Worm (Caenorhabditis elegans): Measurements from ENCODE around the gene acl-3.

Gene acl-3

ce11 chrIV:11603265-11603840 lies 48.5 kb downstream of the acl-3 start:
- TF ChIP-seq nhr-11 (tag; optimal IDR thresholded peaks at IDR 0.05): no peak
- no peak for TF ChIP-seq nhr-76 (tag; optimal IDR thresholded peaks at IDR 0.05)
- no peak for TF ChIP-seq ceh-9 (tag; optimal IDR thresholded peaks at IDR 0.05)
- no peak for TF ChIP-seq egl-27 (tag; optimal IDR thresholded peaks at IDR 0.05)
- no peak for TF ChIP-seq nhr-23 (tag; optimal IDR thresholded peaks at IDR 0.05)
- no peak for TF ChIP-seq ama-1 (optimal IDR thresholded peaks at IDR 0.05)
- TF ChIP-seq sea-2 (GFP tag; optimal IDR thresholded peaks at IDR 0.05): no peak

- TF ChIP-seq R02D3.7 (tag; optimal IDR thresholded peaks at IDR 0.05): no peak
- no peak for TF ChIP-seq pha-4 (tag; optimal IDR thresholded peaks at IDR 0.05)
- no peak for TF ChIP-seq jun-1 (tag; optimal IDR thresholded peaks at IDR 0.05)
- no peak for TF ChIP-seq elt-1 (tag; optimal IDR thresholded peaks at IDR 0.05)
- TF ChIP-seq lsy-12 (tag; optimal IDR thresholded peaks at IDR 0.05): no peak
- TF ChIP-seq ceh-82 (tag; optimal IDR thresholded peaks at IDR 0.05): no peak
- no peak for TF ChIP-seq nhr-76 (tag; optimal IDR thresholded peaks at IDR 0.05)
- TF ChIP-seq unc-62 (GFP tag; optimal IDR thresholded peaks at IDR 0.05): no peak
- TF ChIP-seq hmg-11 (tag; optimal IDR thresholded peaks at IDR 0.05): no peak
- no peak for TF ChIP-seq fos-1 (tag; optimal IDR thresholded peaks at IDR 0.05)
- no peak for TF ChIP-seq nfya-1 (tag; optimal IDR thresholded peaks at IDR 0.05; ENCODE audit: insufficient read depth)
These were observed 49.2 kb downstream of the acl-3 start, which contains the start of gene rps-11 for ce11 chrIV:11602498-11603068. Gene rps-11 (plus strand): TSS chrIV:11602641.

ce11 chrIV:11601721-11602405 lies 50.0 kb downstream of the acl-3 start:
- TF ChIP-seq fos-1 (tag; optimal IDR thresholded peaks at IDR 0.05): no peak
- no peak for TF ChIP-seq nhr-76 (tag; optimal IDR thresholded peaks at IDR 0.05)
- TF ChIP-seq eor-1 (tag; optimal IDR thresholded peaks at IDR 0.05): no peak
- TF ChIP-seq lin-15B (tag; optimal IDR thresholded peaks at IDR 0.05): peak; percentile 75
- no peak for TF ChIP-seq elt-3 (tag; optimal IDR thresholded peaks at IDR 0.05)
- no peak for TF ChIP-seq sea-2 (GFP tag; optimal IDR thresholded peaks at IDR 0.05)
- TF ChIP-seq nhr-12 (tag; optimal IDR thresholded peaks at IDR 0.05): no peak
- no peak for TF ChIP-seq unc-62 (GFP tag; optimal IDR thresholded peaks at IDR 0.05)
- TF ChIP-seq tbx-2 (tag; optimal IDR thresholded peaks at IDR 0.05): no peak
- TF ChIP-seq egl-5 (tag; optimal IDR thresholded peaks at IDR 0.05): no peak
- no peak for TF ChIP-seq mml-1 (tag; optimal IDR thresholded peaks at IDR 0.05)
- TF ChIP-seq fkh-2 (tag; optimal IDR thresholded peaks at IDR 0.05): no peak
- peak; percentile 77 for TF ChIP-seq pha-4 (tag; optimal IDR thresholded peaks at IDR 0.05)
- peak; percentile 26 for TF ChIP-seq elt-2 (tag; optimal IDR thresholded peaks at IDR 0.05)
- TF ChIP-seq zag-1 (tag; optimal IDR thresholded peaks at IDR 0.05): no peak
- peak; percentile 12 for TF ChIP-seq nhr-77 (tag; optimal IDR thresholded peaks at IDR 0.05)
- TF ChIP-seq ceh-82 (tag; optimal IDR thresholded peaks at IDR 0.05): no peak
- TF ChIP-seq ama-1 (optimal IDR thresholded peaks at IDR 0.05): peak; percentile 57
- peak; percentile 89 for TF ChIP-seq nfya-1 (tag; optimal IDR thresholded peaks at IDR 0.05; ENCODE audit: insufficient read depth)
- peak; percentile 81 for TF ChIP-seq aly-2 (tag; optimal IDR thresholded peaks at IDR 0.05)
- TF ChIP-seq ceh-16 (tag; optimal IDR thresholded peaks at IDR 0.05): no peak
- peak; percentile 67 for TF ChIP-seq nhr-43 (tag; optimal IDR thresholded peaks at IDR 0.05; ENCODE audit: poor library complexity, severe bottlenecking)
- TF ChIP-seq jun-1 (tag; optimal IDR thresholded peaks at IDR 0.05): no peak
- TF ChIP-seq pqm-1 (tag; optimal IDR thresholded peaks at IDR 0.05): peak; percentile 43
- TF ChIP-seq lsy-12 (tag; optimal IDR thresholded peaks at IDR 0.05): peak; percentile 70
- peak; percentile 28 for TF ChIP-seq R02D3.7 (tag; optimal IDR thresholded peaks at IDR 0.05)
- TF ChIP-seq fkh-10 (GFP tag; optimal IDR thresholded peaks at IDR 0.05): no peak
- peak; percentile 74 for TF ChIP-seq nhr-23 (tag; optimal IDR thresholded peaks at IDR 0.05)
- peak; percentile 56 for TF ChIP-seq snpc-4 (tag; optimal IDR thresholded peaks at IDR 0.05)
- no peak for TF ChIP-seq ceh-9 (tag; optimal IDR thresholded peaks at IDR 0.05)
- no peak for TF ChIP-seq elt-1 (tag; optimal IDR thresholded peaks at IDR 0.05)
- no peak for TF ChIP-seq nhr-28 (tag; optimal IDR thresholded peaks at IDR 0.05)
- TF ChIP-seq nhr-11 (tag; optimal IDR thresholded peaks at IDR 0.05): no peak
- no peak for TF ChIP-seq daf-12 (tag; optimal IDR thresholded peaks at IDR 0.05)
- no peak for TF ChIP-seq skn-1 (tag; optimal IDR thresholded peaks at IDR 0.05)
- TF ChIP-seq hmg-11 (tag; optimal IDR thresholded peaks at IDR 0.05): peak; percentile 90
- TF ChIP-seq ceh-28 (tag; optimal IDR thresholded peaks at IDR 0.05): no peak
- TF ChIP-seq ztf-4 (tag; optimal IDR thresholded peaks at IDR 0.05): peak; percentile 14
- TF ChIP-seq egl-27 (tag; optimal IDR thresholded peaks at IDR 0.05): no peak
- no peak for TF ChIP-seq ztf-11 (tag; optimal IDR thresholded peaks at IDR 0.05)
- no peak for TF ChIP-seq unc-39 (tag; optimal IDR thresholded peaks at IDR 0.05)
- no peak for TF ChIP-seq nhr-67 (tag; optimal IDR thresholded peaks at IDR 0.05)
- TF ChIP-seq lin-39 (tag; optimal IDR thresholded peaks at IDR 0.05): peak; percentile 74
- peak; percentile 35 for TF ChIP-seq nhr-25 (tag; optimal IDR thresholded peaks at IDR 0.05)
- TF ChIP-seq nhr-237 (tag; optimal IDR thresholded peaks at IDR 0.05): no peak
